Worm (Caenorhabditis elegans): ENCODE measurements around the gene pho-6.

pho-6 gene

DNA sequence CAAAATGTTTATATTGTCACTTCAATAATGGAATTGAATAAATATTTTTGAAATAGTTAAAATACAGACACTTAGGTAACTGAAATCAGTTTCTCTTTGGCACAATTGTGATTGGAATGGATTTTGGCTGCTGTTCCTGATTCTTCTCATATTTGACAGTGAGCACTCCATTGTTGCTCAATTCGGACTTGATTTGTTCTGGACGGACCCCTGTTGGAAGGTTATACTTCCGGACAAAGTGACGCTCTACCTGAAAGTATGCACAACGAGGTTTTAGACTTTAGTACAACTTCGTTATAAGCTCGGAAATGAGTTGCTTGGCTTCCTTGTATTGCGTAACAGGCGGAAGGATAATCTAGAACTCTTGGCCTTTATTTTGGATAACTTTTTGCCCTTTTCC lies 9.4 kb downstream of the pho-6 start:
- no peak for TF ChIP-seq dmd-4 (tag; optimal IDR thresholded peaks at IDR 0.05)
- no peak for TF ChIP-seq nhr-21 (tag; optimal IDR thresholded peaks at IDR 0.05)
- TF ChIP-seq sem-4 (tag; optimal IDR thresholded peaks at IDR 0.05), result no peak
- TF ChIP-seq C34F6.9 (tag; optimal IDR thresholded peaks at IDR 0.05), result no peak
- TF ChIP-seq ztf-11 (tag; optimal IDR thresholded peaks at IDR 0.05), result no peak
- no peak for TF ChIP-seq ZK546.5 (tag; optimal IDR thresholded peaks at IDR 0.05)
- no peak for TF ChIP-seq lin-13 (GFP tag; optimal IDR thresholded peaks at IDR 0.05)
- TF ChIP-seq zag-1 (tag; optimal IDR thresholded peaks at IDR 0.05), result no peak
- TF ChIP-seq nhr-10 (tag; optimal IDR thresholded peaks at IDR 0.05), result no peak
- no peak for TF ChIP-seq gmeb-1 (tag; optimal IDR thresholded peaks at IDR 0.05)
- TF ChIP-seq blmp-1 (tag; optimal IDR thresholded peaks at IDR 0.05; ENCODE audit: insufficient read depth), result no peak
- TF ChIP-seq unc-62 (GFP tag; optimal IDR thresholded peaks at IDR 0.05), result no peak

DNA sequence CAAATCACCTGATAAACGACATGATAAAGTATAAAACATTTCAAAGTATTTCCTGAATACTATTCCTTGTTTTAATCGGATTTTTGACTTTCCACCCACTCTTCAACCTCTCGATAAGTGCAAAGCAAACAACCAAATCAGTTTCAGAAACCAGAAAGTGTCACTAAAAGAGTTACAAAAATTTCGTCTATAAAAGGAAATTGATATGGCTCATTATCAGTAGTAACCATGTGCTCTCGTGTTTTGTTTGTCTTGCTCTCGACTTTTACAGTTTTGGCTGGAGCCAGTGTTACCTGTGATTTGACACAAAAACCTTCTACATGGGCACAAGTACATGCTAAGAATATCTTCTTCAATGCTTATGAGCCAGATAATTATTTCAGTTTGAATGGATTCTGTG lies 10.5 kb downstream of the pho-6 start, which contains the start of gene F52E1.14:
Gene F52E1.14, plus strand, starts transcription at position 207 of the 400 bp plus-strand sequence.
- peak; percentile 51 for TF ChIP-seq crh-2 (tag; optimal IDR thresholded peaks at IDR 0.05)
- TF ChIP-seq sma-9 (GFP tag; optimal IDR thresholded peaks at IDR 0.05), result peak; percentile 51
- TF ChIP-seq sma-9 (tag; optimal IDR thresholded peaks at IDR 0.05), result no peak
- peak; percentile 39 for TF ChIP-seq F13H6.1 (tag; optimal IDR thresholded peaks at IDR 0.05)
- TF ChIP-seq ztf-4 (tag; optimal IDR thresholded peaks at IDR 0.05), result no peak
- peak; percentile 67 for TF ChIP-seq fos-1 (tag; optimal IDR thresholded peaks at IDR 0.05)
- no peak for TF ChIP-seq ceh-16 (tag; optimal IDR thresholded peaks at IDR 0.05)

DNA sequence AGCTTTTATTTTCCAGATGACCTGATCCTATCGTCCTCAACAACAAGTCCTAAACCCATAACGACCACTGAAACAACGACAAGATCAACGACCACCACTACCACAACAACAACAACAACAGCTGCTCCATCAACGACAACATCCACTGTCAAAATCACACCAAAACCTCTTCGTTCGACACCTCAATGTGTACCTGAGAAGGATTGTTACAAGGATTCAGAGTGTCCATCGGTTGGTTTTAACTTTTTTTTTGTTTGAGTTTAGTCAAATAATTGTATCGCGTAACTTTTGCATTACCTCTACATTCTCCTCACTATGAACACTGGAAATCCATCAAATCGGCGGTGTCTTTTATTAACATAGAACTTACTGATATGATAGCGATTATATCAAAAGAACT lies 14.2 kb downstream of the pho-6 start:
- TF ChIP-seq lin-39 (tag; optimal IDR thresholded peaks at IDR 0.05) (no peak), nhr-129 (tag; optimal IDR thresholded peaks at IDR 0.05) (no peak), nhr-10 (tag; optimal IDR thresholded peaks at IDR 0.05) (no peak), unc-62 (GFP tag; optimal IDR thresholded peaks at IDR 0.05) (no peak), sma-3 (GFP tag; optimal IDR thresholded peaks at IDR 0.05) (no peak), nhr-11 (tag; optimal IDR thresholded peaks at IDR 0.05) (no peak), ZK546.5 (tag; optimal IDR thresholded peaks at IDR 0.05) (no peak), mbf-1 (tag; optimal IDR thresholded peaks at IDR 0.05) (no peak), mab-5 (tag; optimal IDR thresholded peaks at IDR 0.05) (no peak), F13H6.1 (tag; optimal IDR thresholded peaks at IDR 0.05) (no peak), sma-9 (GFP tag; optimal IDR thresholded peaks at IDR 0.05) (no peak), sma-9 (tag; optimal IDR thresholded peaks at IDR 0.05) (no peak), zag-1 (tag; optimal IDR thresholded peaks at IDR 0.05) (no peak), gmeb-1 (tag; optimal IDR thresholded peaks at IDR 0.05) (no peak), ztf-4 (tag; optimal IDR thresholded peaks at IDR 0.05) (no peak), ama-1 (optimal IDR thresholded peaks at IDR 0.05) (no peak), blmp-1 (tag; optimal IDR thresholded peaks at IDR 0.05; ENCODE audit: insufficient read depth) (no peak), nhr-77 (tag; optimal IDR thresholded peaks at IDR 0.05) (no peak), peb-1 (tag; optimal IDR thresholded peaks at IDR 0.05) (no peak), unc-55 (GFP tag; optimal IDR thresholded peaks at IDR 0.05) (no peak), nhr-237 (tag; optimal IDR thresholded peaks at IDR 0.05) (no peak)

DNA sequence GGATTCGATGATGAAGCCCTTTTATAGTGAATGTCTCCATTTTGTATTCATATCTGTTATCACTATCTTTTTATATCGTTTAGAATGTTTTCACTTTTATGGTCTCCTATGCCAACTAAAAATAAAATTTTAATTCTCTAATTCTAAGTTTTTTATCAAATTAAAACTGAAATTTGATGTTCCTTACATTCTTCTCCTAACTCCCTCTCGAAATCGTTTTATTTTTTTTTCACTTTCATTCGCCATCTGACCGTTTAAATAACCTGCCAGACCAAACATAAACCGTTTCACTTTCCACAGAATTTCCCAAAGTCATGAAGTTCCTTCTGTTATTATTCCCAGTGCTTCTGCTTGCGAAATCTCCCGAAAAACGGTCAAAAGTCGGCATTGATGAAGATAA lies 15.1 kb downstream of the pho-6 start, which contains the start of gene F52E1.5:
Gene F52E1.5, plus strand, starts transcription at position 301 of the 400 bp plus-strand sequence.
- TF ChIP-seq gmeb-1 (tag; optimal IDR thresholded peaks at IDR 0.05), result no peak

DNA sequence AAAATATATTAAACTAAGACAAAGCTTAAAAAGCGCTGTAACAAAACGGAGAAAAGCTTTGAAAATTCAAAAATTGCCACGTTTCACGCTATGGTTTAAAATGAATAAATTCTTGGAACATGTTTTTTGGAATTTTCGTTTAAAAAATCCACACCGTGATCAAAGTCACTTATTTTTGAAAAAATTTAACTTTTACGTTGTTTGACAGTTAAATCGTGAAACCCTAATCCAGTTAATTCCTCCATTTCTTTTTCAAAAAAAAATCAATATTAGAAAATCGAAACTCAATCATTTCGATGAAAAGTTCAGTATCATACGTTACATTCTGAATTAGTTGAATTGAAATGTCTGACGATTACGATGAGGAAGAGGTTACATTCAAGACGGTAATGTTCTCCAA lies 18.4 kb downstream of the pho-6 start, which contains the start of gene F38E1.3:
Gene F38E1.3, plus strand, starts transcription at position 301 of the 400 bp plus-strand sequence.
- TF ChIP-seq ama-1 (optimal IDR thresholded peaks at IDR 0.05), result no peak
- TF ChIP-seq elt-1 (tag; optimal IDR thresholded peaks at IDR 0.05), result no peak
- no peak for TF ChIP-seq unc-55 (GFP tag; optimal IDR thresholded peaks at IDR 0.05)
- TF ChIP-seq lin-11 (tag; optimal IDR thresholded peaks at IDR 0.05), result no peak

ce11 chrV:8375419-8375818 lies 18.8 kb downstream of the pho-6 start, which contains the start of gene F38E1.10:
F38E1.10 (minus strand) TSS chrV:8375519.
- TF ChIP-seq ztf-11 (tag; optimal IDR thresholded peaks at IDR 0.05) (no peak), blmp-1 (tag; optimal IDR thresholded peaks at IDR 0.05; ENCODE audit: insufficient read depth) (no peak), skn-1 (tag; optimal IDR thresholded peaks at IDR 0.05) (no peak), mbf-1 (tag; optimal IDR thresholded peaks at IDR 0.05) (no peak), nhr-25 (tag; optimal IDR thresholded peaks at IDR 0.05) (no peak), nhr-21 (tag; optimal IDR thresholded peaks at IDR 0.05) (no peak), nhr-12 (tag; optimal IDR thresholded peaks at IDR 0.05) (no peak), alr-1 (tag; optimal IDR thresholded peaks at IDR 0.05) (no peak), fos-1 (tag; optimal IDR thresholded peaks at IDR 0.05) (no peak), unc-39 (tag; optimal IDR thresholded peaks at IDR 0.05) (no peak)
